Worm (Caenorhabditis elegans) whole organism, mixed stage, embryonic: ENCODE results near the gene C13G3.1.

Experiments used
- ceh-39 ChIP-seq: fragments of 150-350 bp; optimal IDR thresholded peaks from 2 replicates; lab custom pipeline; 2014; ENCODE audit warnings: missing biosample characterization, missing genetic modification characterization
- cnd-1 ChIP-seq: fragments of 200-800 bp; sonication (Bioruptor generic); optimal IDR thresholded peaks from 2 replicates; lab custom pipeline; 2018; ENCODE audit warnings: mild to moderate bottlenecking, missing genetic modification characterization, missing compliant biosample characterization
- elt-1 ChIP-seq: sonication (generic microtip); optimal IDR thresholded peaks from 2 replicates; lab custom pipeline; 2017; ENCODE audit warnings: missing genetic modification characterization, mild to moderate bottlenecking, missing compliant biosample characterization, antibody characterized with exemption, moderate library complexity, borderline replicate concordance; ENCODE audit not compliant: insufficient read depth
- hlh-1 ChIP-seq: fragments of 150-350 bp; optimal IDR thresholded peaks from 2 replicates; lab custom pipeline; 2014; ENCODE audit warnings: missing biosample characterization, missing genetic modification reagents, missing genetic modification characterization
- nhr-28 ChIP-seq: fragments of 150-350 bp; optimal IDR thresholded peaks from 2 replicates; lab custom pipeline; 2014; ENCODE audit warnings: missing biosample characterization, missing genetic modification characterization
- nhr-76 ChIP-seq: sonication (generic microtip); optimal IDR thresholded peaks from 2 replicates; lab custom pipeline; 2017; ENCODE audit warnings: missing biosample characterization, missing genetic modification characterization
- snpc-4 ChIP-seq: fragments of 150-350 bp; optimal IDR thresholded peaks from 2 replicates; lab custom pipeline; 2014; ENCODE audit warnings: missing biosample characterization, missing genetic modification characterization

DNA sequence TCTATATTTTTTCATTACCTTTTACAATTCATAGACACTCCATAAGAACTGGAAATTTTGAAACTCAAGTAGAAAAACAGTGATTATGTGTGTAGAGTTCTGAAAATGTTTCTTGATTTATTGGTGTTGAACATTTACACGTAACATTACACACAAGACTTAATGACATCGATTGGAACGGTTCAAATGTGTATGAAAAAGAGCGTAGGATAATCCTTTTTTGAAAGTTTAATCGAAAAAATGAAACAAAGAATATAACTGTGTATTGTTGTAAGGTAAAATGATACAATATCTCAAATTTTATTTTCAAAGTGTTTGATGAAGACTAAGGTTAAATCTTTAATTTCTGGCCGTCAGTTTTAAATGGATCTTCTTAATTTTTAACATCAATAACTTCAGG lies 31.2 kb downstream of the C13G3.1 start, which contains the start of gene fig-1:
- TF ChIP-seq hlh-1 (tag; lab: Kevin White, UChicago) (no peak), nhr-28 (tag; lab: Kevin White, UChicago) (no peak), ceh-39 (tag; lab: Kevin White, UChicago) (no peak), snpc-4 (no peak), cnd-1 (tag; lab: Kevin White, UChicago) (no peak), nhr-76 (no peak), elt-1 (tag; lab: Kevin White, UChicago) (no peak)
